Fruit fly (Drosophila melanogaster): ENCODE data around the gene CG15465.

dm6 chrX:5075842-5076413 is 9.6 kb upstream of the CG15465 start:
- TF ChIP-seq ind (GFP tag; optimal IDR thresholded peaks at IDR 0.05) = no peak
- no peak for TF ChIP-seq Med (GFP tag)
